Fruit fly (Drosophila melanogaster) whole organism, adult: ENCODE measurements around the gene HLH4C.

Experiments used
- CG14711 ChIP-seq: fragments of 200-800 bp; sonication (Bioruptor generic); optimal IDR thresholded peaks from 2 replicates; lab custom pipeline; 2018; ENCODE audit warnings: missing biosample characterization, mild to moderate bottlenecking, missing genetic modification characterization, moderate library complexity
- CG1620 ChIP-seq: fragments of 200-800 bp; sonication (Bioruptor generic); optimal IDR thresholded peaks from 2 replicates; lab custom pipeline; 2016; ENCODE audit warnings: missing biosample characterization, missing genetic modification characterization
- CG7101 ChIP-seq: fragments of 200-800 bp; sonication (Bioruptor generic); optimal IDR thresholded peaks from 2 replicates; lab custom pipeline; 2018; ENCODE audit warnings: missing biosample characterization, mild to moderate bottlenecking, missing genetic modification characterization, moderate library complexity
- Clk ChIP-seq: fragments of 200-800 bp; sonication (Bioruptor generic); optimal IDR thresholded peaks from 2 replicates; lab custom pipeline; 2017; ENCODE audit warnings: missing biosample characterization, missing genetic modification characterization
- Hr96 ChIP-seq: fragments of 200-800 bp; sonication (Bioruptor generic); optimal IDR thresholded peaks from 2 replicates; lab custom pipeline; 2016; ENCODE audit warnings: missing biosample characterization, missing genetic modification characterization
- Mnt ChIP-seq: fragments of 200-800 bp; sonication (Bioruptor generic); optimal IDR thresholded peaks from 2 replicates; lab custom pipeline; 2016; ENCODE audit warnings: missing biosample characterization, mild to moderate bottlenecking, missing genetic modification characterization
- bab1 ChIP-seq: fragments of 200-800 bp; sonication (Bioruptor generic); optimal IDR thresholded peaks from 3 replicates; lab custom pipeline; 2019; ENCODE audit warnings: missing biosample characterization, mild to moderate bottlenecking, missing genetic modification characterization, moderate library complexity
- cnc ChIP-seq, 2 experiments: fragments of >200 bp; optimal IDR thresholded peaks; 2 replicates each; lab custom pipeline; 2017
- kay ChIP-seq: fragments of 200-800 bp; sonication (Bioruptor generic); peaks from one replicate; lab custom pipeline; 2016; ENCODE audit warnings: missing biosample characterization, missing genetic modification characterization, borderline replicate concordance
- tj ChIP-seq: fragments of 200-800 bp; sonication (Bioruptor generic); optimal IDR thresholded peaks from 3 replicates; lab custom pipeline; 2017; ENCODE audit warnings: missing biosample characterization, mild to moderate bottlenecking, missing genetic modification characterization, moderate library complexity

- no peak for TF ChIP-seq cnc (optimal IDR thresholded peaks at IDR 0.05; lab: Kevin White, UChicago)
- TF ChIP-seq bab1 (GFP tag; lab: Kevin White, UChicago) = no peak
- no peak for TF ChIP-seq tj (GFP tag; lab: Kevin White, UChicago)
- no peak for TF ChIP-seq Clk (GFP tag; lab: Kevin White, UChicago)
- TF ChIP-seq Hr96 (GFP tag; lab: Kevin White, UChicago) = no peak
- TF ChIP-seq CG7101 (tag; lab: Kevin White, UChicago) = no peak
- no peak for TF ChIP-seq CG14711 (tag; lab: Kevin White, UChicago)
- no peak for TF ChIP-seq Mnt
- TF ChIP-seq kay (GFP tag; lab: Kevin White, UChicago) = no peak
- no peak for TF ChIP-seq CG1620 (GFP tag; lab: Kevin White, UChicago)
These were observed 24.0 kb upstream of the HLH4C start for dm6 chrX:4671194-4671626.
